Fruit fly (Drosophila melanogaster) whole organism, embryonic: ENCODE data around the gene CG5892.

ENCODE experiments used
- CG10979 ChIP-seq: fragments of 200-800 bp; sonication (Bioruptor generic); optimal IDR thresholded peaks from 2 replicates; lab custom pipeline; 2018; ENCODE audit warnings: missing biosample characterization, mild to moderate bottlenecking, missing genetic modification characterization, moderate library complexity
- knrl ChIP-seq: fragments of 200-800 bp; sonication (Bioruptor generic); IDR thresholded peaks from 3 replicates; pipeline ENCODE4 v1.3.6; 2022; ENCODE audit warnings: missing biosample characterization, missing genetic modification characterization; ENCODE audit not compliant: partially characterized antibody

- TF ChIP-seq knrl (no peak), CG10979 (peak; percentile 12)
These were observed 47.0 kb upstream of the CG5892 start for dm6 chr3R:21195210-21195967.
